Worm (Caenorhabditis elegans) whole organism, L1 larva: ENCODE results near the gene immt-2.

Source experiments
- C34B4.2 ChIP-seq: sonication (generic microtip); optimal IDR thresholded peaks from 2 replicates; lab custom pipeline; 2017; ENCODE audit warnings: mild to moderate bottlenecking, missing genetic modification characterization, missing compliant biosample characterization
- Y116A8C.19 ChIP-seq: sonication (generic microtip); optimal IDR thresholded peaks from 2 replicates; lab custom pipeline; 2016; ENCODE audit warnings: missing compliant biosample characterization, missing genetic modification characterization, borderline replicate concordance
- ama-1 ChIP-seq: fragments of 150-350 bp; optimal IDR thresholded peaks from 2 replicates; lab custom pipeline; 2014
- blmp-1 ChIP-seq: fragments of 150-350 bp; optimal IDR thresholded peaks from 2 replicates; lab custom pipeline; 2014; ENCODE audit warnings: missing biosample characterization, missing genetic modification characterization
- ceh-63 ChIP-seq: fragments of 200-800 bp; sonication (Bioruptor generic); optimal IDR thresholded peaks from 2 replicates; lab custom pipeline; 2018; ENCODE audit warnings: mild to moderate bottlenecking, missing genetic modification characterization, missing compliant biosample characterization
- ceh-82 ChIP-seq, 3 experiments: fragments of 150-350 bp in 1 of 3; sonication (generic microtip) in 2 of 3; optimal IDR thresholded peaks; 2 replicates each; lab custom pipeline; 2014 to 2017; ENCODE audit warnings: missing biosample characterization in 3 of 3, missing genetic modification characterization in 3 of 3
- ces-1 ChIP-seq: fragments of 150-350 bp; optimal IDR thresholded peaks from 2 replicates; lab custom pipeline; 2014; ENCODE audit warnings: missing biosample characterization, missing genetic modification reagents, missing genetic modification characterization
- dpl-1 ChIP-seq, 3 experiments: fragments of 150-350 bp in 2 of 3; sonication (generic microtip) in 1 of 3; optimal IDR thresholded peaks; 2 replicates each; lab custom pipeline; 2014 to 2017; ENCODE audit warnings: missing biosample characterization in 3 of 3, missing genetic modification characterization in 3 of 3, missing genetic modification reagents in 3 of 3
- efl-1 ChIP-seq, 4 experiments: fragments of 150-350 bp; optimal IDR thresholded peaks in 3 of 4; peaks in 1 of 4; 1 replicate in 1 of 4; 2 replicates in 3 of 4; lab custom pipeline; 2014; ENCODE audit warnings: missing biosample characterization in 2 of 4, missing genetic modification characterization in 2 of 4, missing genetic modification reagents in 2 of 4
- egl-27 ChIP-seq, 2 experiments: fragments of 150-350 bp in 1 of 2; sonication (generic microtip); optimal IDR thresholded peaks; 3 replicates each; lab custom pipeline; 2017 to 2018; ENCODE audit warnings: missing biosample characterization in 2 of 2, missing genetic modification characterization in 2 of 2, missing genetic modification reagents in 2 of 2
- elt-2 ChIP-seq: sonication (generic microtip); optimal IDR thresholded peaks from 2 replicates; lab custom pipeline; 2016; ENCODE audit warnings: missing genetic modification characterization, mild to moderate bottlenecking, inconsistent platforms, missing compliant biosample characterization, missing genetic modification reagents
- ets-5 ChIP-seq: fragments of 200-800 bp; sonication (Bioruptor generic); IDR thresholded peaks from 2 replicates; pipeline ENCODE4 v1.3.6; 2022; ENCODE audit warnings: missing genetic modification characterization, missing compliant biosample characterization
- fkh-10 ChIP-seq: sonication (generic microtip); optimal IDR thresholded peaks from 2 replicates; lab custom pipeline; 2017; ENCODE audit warnings: missing biosample characterization, missing genetic modification reagents, missing genetic modification characterization
- fkh-8 ChIP-seq: sonication (generic microtip); optimal IDR thresholded peaks from 2 replicates; lab custom pipeline; 2016; ENCODE audit warnings: mild to moderate bottlenecking, missing genetic modification characterization, missing compliant biosample characterization
- fos-1 ChIP-seq: fragments of 150-350 bp; optimal IDR thresholded peaks from 2 replicates; lab custom pipeline; 2014; ENCODE audit warnings: missing biosample characterization, missing genetic modification characterization
- grh-1 ChIP-seq: fragments of 200-800 bp; sonication (Bioruptor generic); IDR thresholded peaks from 2 replicates; pipeline ENCODE4 v1.3.6; 2022; ENCODE audit warnings: missing genetic modification reagents, missing genetic modification characterization, missing compliant biosample characterization
- hlh-17 ChIP-seq: fragments of 200-800 bp; sonication (Bioruptor generic); optimal IDR thresholded peaks from 2 replicates; lab custom pipeline; 2018; ENCODE audit warnings: missing genetic modification characterization, mild to moderate bottlenecking, missing compliant biosample characterization, moderate library complexity, borderline replicate concordance
- hpl-2 ChIP-seq: fragments of 150-350 bp; optimal IDR thresholded peaks from 2 replicates; lab custom pipeline; 2014; ENCODE audit warnings: missing biosample characterization, missing genetic modification reagents, missing genetic modification characterization
- isw-1 ChIP-seq: fragments of 200-800 bp; sonication (Bioruptor generic); IDR thresholded peaks from 2 replicates; pipeline ENCODE4 v1.3.6; 2022; ENCODE audit warnings: missing genetic modification characterization, missing compliant biosample characterization
- jun-1 ChIP-seq: fragments of 150-350 bp; optimal IDR thresholded peaks from 2 replicates; lab custom pipeline; 2014; ENCODE audit warnings: missing biosample characterization, missing genetic modification reagents, missing genetic modification characterization
- lin-13 ChIP-seq: fragments of 150-350 bp; optimal IDR thresholded peaks from 2 replicates; lab custom pipeline; 2014; ENCODE audit warnings: missing biosample characterization, missing genetic modification reagents, missing genetic modification characterization
- lin-14 ChIP-seq: fragments of 200-800 bp; sonication (Bioruptor generic); optimal IDR thresholded peaks from 2 replicates; lab custom pipeline; 2018; ENCODE audit warnings: mild to moderate bottlenecking, missing genetic modification characterization, moderate library complexity, missing compliant biosample characterization
- lin-15B ChIP-seq: fragments of 150-350 bp; sonication (generic microtip); optimal IDR thresholded peaks from 3 replicates; lab custom pipeline; 2014; ENCODE audit warnings: missing biosample characterization, missing genetic modification characterization
- lin-39 ChIP-seq: fragments of 150-350 bp; optimal IDR thresholded peaks from 2 replicates; lab custom pipeline; 2014; ENCODE audit warnings: missing biosample characterization, missing genetic modification reagents, missing genetic modification characterization
- lir-3 ChIP-seq: sonication (generic microtip); optimal IDR thresholded peaks from 2 replicates; lab custom pipeline; 2016; ENCODE audit warnings: mild to moderate bottlenecking, missing genetic modification characterization, moderate library complexity, missing compliant biosample characterization; ENCODE audit not compliant: poor library complexity
- mab-9 ChIP-seq: fragments of 200-800 bp; sonication (Bioruptor generic); IDR thresholded peaks from 2 replicates; pipeline ENCODE4 v1.3.6; 2022; ENCODE audit warnings: missing genetic modification reagents, missing genetic modification characterization, missing compliant biosample characterization
- mdl-1 ChIP-seq, 2 experiments: fragments of 150-350 bp; optimal IDR thresholded peaks; 2 replicates each; lab custom pipeline; 2014 to 2017; ENCODE audit warnings: missing biosample characterization in 2 of 2, missing genetic modification characterization in 2 of 2, inconsistent platforms in 1 of 2
- mef-2 ChIP-seq: fragments of 150-350 bp; optimal IDR thresholded peaks from 2 replicates; lab custom pipeline; 2014; ENCODE audit warnings: missing biosample characterization, missing genetic modification characterization
- mep-1 ChIP-seq: fragments of 150-350 bp; optimal IDR thresholded peaks from 2 replicates; lab custom pipeline; 2014; ENCODE audit warnings: missing biosample characterization, missing genetic modification characterization
- nhr-11 ChIP-seq: fragments of 150-350 bp; optimal IDR thresholded peaks from 2 replicates; lab custom pipeline; 2014; ENCODE audit warnings: missing biosample characterization, missing genetic modification characterization
- nhr-19 ChIP-seq: fragments of 200-800 bp; sonication (Bioruptor generic); conservative IDR thresholded peaks from 2 replicates; pipeline ENCODE4 v1.3.6; 2022; ENCODE audit warnings: missing genetic modification characterization, missing compliant biosample characterization
- nhr-237 ChIP-seq: fragments of 150-350 bp; optimal IDR thresholded peaks from 2 replicates; lab custom pipeline; 2014; ENCODE audit warnings: missing biosample characterization, missing genetic modification characterization
- nhr-28 ChIP-seq: fragments of 150-350 bp; optimal IDR thresholded peaks from 2 replicates; lab custom pipeline; 2014; ENCODE audit warnings: missing biosample characterization, missing genetic modification characterization
- nhr-71 ChIP-seq: sonication (generic microtip); optimal IDR thresholded peaks from 2 replicates; lab custom pipeline; 2016; ENCODE audit warnings: mild to moderate bottlenecking, missing genetic modification characterization, moderate library complexity, missing compliant biosample characterization
- nhr-76 ChIP-seq: sonication (generic microtip); optimal IDR thresholded peaks from 2 replicates; lab custom pipeline; 2017; ENCODE audit warnings: missing biosample characterization, missing genetic modification characterization
- nhr-77 ChIP-seq: fragments of 150-350 bp; optimal IDR thresholded peaks from 2 replicates; lab custom pipeline; 2014; ENCODE audit warnings: missing biosample characterization, missing genetic modification characterization
- nhr-85 ChIP-seq: sonication (generic microtip); peaks from one replicate; lab custom pipeline; 2016; ENCODE audit warnings: missing genetic modification characterization, inconsistent platforms, missing compliant biosample characterization
- pqm-1 ChIP-seq: sonication (generic microtip); optimal IDR thresholded peaks from 3 replicates; lab custom pipeline; 2017; ENCODE audit warnings: missing biosample characterization, missing genetic modification characterization
- rnt-1 ChIP-seq: sonication (generic microtip); optimal IDR thresholded peaks from 2 replicates; lab custom pipeline; 2016; ENCODE audit warnings: mild to moderate bottlenecking, missing genetic modification characterization, moderate library complexity, missing compliant biosample characterization
- skn-1 ChIP-seq: fragments of 150-350 bp; optimal IDR thresholded peaks from 2 replicates; lab custom pipeline; 2014; ENCODE audit warnings: missing biosample characterization, missing genetic modification characterization
- snu-23 ChIP-seq: sonication (generic microtip); optimal IDR thresholded peaks from 2 replicates; lab custom pipeline; 2016; ENCODE audit warnings: missing genetic modification characterization, missing compliant biosample characterization
- sox-4 ChIP-seq: sonication (generic microtip); optimal IDR thresholded peaks from 2 replicates; lab custom pipeline; 2016; ENCODE audit warnings: missing genetic modification characterization, missing compliant biosample characterization
- sptf-1 ChIP-seq: fragments of 150-350 bp; optimal IDR thresholded peaks from 2 replicates; lab custom pipeline; 2014; ENCODE audit warnings: missing biosample characterization, missing genetic modification characterization
- swsn-7 ChIP-seq: sonication (generic microtip); optimal IDR thresholded peaks from 2 replicates; lab custom pipeline; 2016; ENCODE audit warnings: missing genetic modification characterization, missing compliant biosample characterization
- tbx-2 ChIP-seq: sonication (generic microtip); optimal IDR thresholded peaks from 2 replicates; lab custom pipeline; 2016; ENCODE audit warnings: missing genetic modification characterization, missing compliant biosample characterization
- tlp-1 ChIP-seq: fragments of 150-350 bp; optimal IDR thresholded peaks from 2 replicates; lab custom pipeline; 2014; ENCODE audit warnings: missing biosample characterization, missing genetic modification characterization
- unc-130 ChIP-seq: fragments of 150-350 bp; optimal IDR thresholded peaks from 2 replicates; lab custom pipeline; 2017; ENCODE audit warnings: missing biosample characterization, missing genetic modification characterization, inconsistent platforms
- unc-30 ChIP-seq: sonication (generic microtip); optimal IDR thresholded peaks from 2 replicates; lab custom pipeline; 2017; ENCODE audit warnings: missing biosample characterization, missing genetic modification characterization
- unc-62 ChIP-seq: fragments of 150-350 bp; optimal IDR thresholded peaks from 2 replicates; lab custom pipeline; 2014; ENCODE audit warnings: missing biosample characterization, missing genetic modification reagents, missing genetic modification characterization
- unc-98 ChIP-seq: fragments of 200-800 bp; sonication (Bioruptor generic); IDR thresholded peaks from 2 replicates; pipeline ENCODE4 v1.3.6; 2022; ENCODE audit warnings: missing genetic modification characterization, missing compliant biosample characterization
- zag-1 ChIP-seq: fragments of 150-350 bp; optimal IDR thresholded peaks from 2 replicates; lab custom pipeline; 2014; ENCODE audit warnings: missing biosample characterization, missing genetic modification characterization
- zip-4 ChIP-seq: fragments of 200-800 bp; sonication (Bioruptor generic); optimal IDR thresholded peaks from 2 replicates; lab custom pipeline; 2018; ENCODE audit warnings: mild to moderate bottlenecking, missing genetic modification characterization, moderate library complexity, missing compliant biosample characterization
- ztf-4 ChIP-seq: fragments of 150-350 bp; optimal IDR thresholded peaks from 2 replicates; lab custom pipeline; 2014; ENCODE audit warnings: missing biosample characterization, missing genetic modification characterization

immt-2 gene

ce11 chrV:16794828-16795354 is 5.8 kb downstream of the immt-2 start, which contains the start of the genes ctps-1 and pus-1 (continued):
- peak; percentile 21 for TF ChIP-seq fkh-10 (GFP tag; lab: Kevin White, UChicago)
- peak; percentile 9 for TF ChIP-seq nhr-77 (tag; lab: Kevin White, UChicago)
- no peak for TF ChIP-seq unc-30 (tag; lab: Kevin White, UChicago)
- peak in 1 of 2 experiments; percentile 68 for TF ChIP-seq mdl-1 (tag; optimal IDR thresholded peaks at IDR 0.05; lab: Kevin White, UChicago)
- TF ChIP-seq dpl-1 (GFP tag; optimal IDR thresholded peaks at IDR 0.05; lab: Kevin White, UChicago) = peak; percentile 73 to 83 (median 81)
- peak; percentile 72 for TF ChIP-seq swsn-7
- no peak for TF ChIP-seq nhr-11
- TF ChIP-seq isw-1 = peak; percentile 60
- no peak for TF ChIP-seq lir-3 (tag; lab: Kevin White, UChicago)
- TF ChIP-seq lin-14 = peak; percentile 67
- peak; percentile 53 for TF ChIP-seq unc-130 (tag; lab: Kevin White, UChicago)
- TF ChIP-seq ets-5 = no peak
- peak; percentile 59 for TF ChIP-seq grh-1 (GFP tag; lab: Robert Waterston, UW)
- peak; percentile 67 to 75 (median 70) for TF ChIP-seq ceh-82 (tag; optimal IDR thresholded peaks at IDR 0.05; lab: Kevin White, UChicago)
- TF ChIP-seq mep-1 (tag; lab: Kevin White, UChicago) = peak; percentile 73
- peak; percentile 75 to 81 for TF ChIP-seq efl-1 (optimal IDR thresholded peaks at IDR 0.05; lab: Kevin White, UChicago)
- peak; percentile 82 to 98 for TF ChIP-seq efl-1 (GFP tag; optimal IDR thresholded peaks at IDR 0.05 in 1 of 2; lab: Kevin White, UChicago)
- TF ChIP-seq unc-98 = no peak
- TF ChIP-seq fkh-8 (tag; lab: Kevin White, UChicago) = no peak
- no peak for TF ChIP-seq nhr-28
- TF ChIP-seq ama-1 = peak; percentile 56
- TF ChIP-seq ztf-4 (tag; lab: Kevin White, UChicago) = no peak
- TF ChIP-seq ces-1 = no peak
- TF ChIP-seq lin-15B = peak; percentile 36
- no peak for TF ChIP-seq blmp-1 (tag; lab: Kevin White, UChicago)
- peak; percentile 48 for TF ChIP-seq fos-1
- TF ChIP-seq lin-13 = peak; percentile 70
- TF ChIP-seq zag-1 = no peak
- no peak for TF ChIP-seq Y116A8C.19 (tag; lab: Kevin White, UChicago)
- TF ChIP-seq nhr-71 = no peak
- no peak for TF ChIP-seq sox-4 (tag; lab: Kevin White, UChicago)
- TF ChIP-seq lin-39 = peak; percentile 67
- TF ChIP-seq rnt-1 (tag; lab: Kevin White, UChicago) = no peak
- TF ChIP-seq sptf-1 = no peak
- peak; percentile 81 for TF ChIP-seq nhr-85 (tag; lab: Kevin White, UChicago)
- TF ChIP-seq hlh-17 (GFP tag; lab: Kevin White, UChicago) = no peak
- no peak for TF ChIP-seq zip-4 (GFP tag; lab: Kevin White, UChicago)
- TF ChIP-seq elt-2 (tag; lab: Kevin White, UChicago) = peak; percentile 18
- TF ChIP-seq ceh-63 = no peak
- TF ChIP-seq hpl-2 (GFP tag; lab: Kevin White, UChicago) = peak; percentile 7
- peak; percentile 74 for TF ChIP-seq skn-1
- peak; percentile 33 for TF ChIP-seq jun-1
- no peak for TF ChIP-seq C34B4.2 (tag; lab: Kevin White, UChicago)
- TF ChIP-seq nhr-19 (GFP tag; lab: Robert Waterston, UW) = peak; percentile 78
- no peak for TF ChIP-seq unc-62 (GFP tag; lab: Kevin White, UChicago)
- TF ChIP-seq tlp-1 = no peak
- TF ChIP-seq egl-27 (tag; optimal IDR thresholded peaks at IDR 0.05; lab: Kevin White, UChicago) = no peak
- TF ChIP-seq nhr-76 = no peak
- TF ChIP-seq nhr-237 (tag; lab: Kevin White, UChicago) = no peak
- TF ChIP-seq pqm-1 (tag; lab: Kevin White, UChicago) = no peak
- peak; percentile 73 for TF ChIP-seq mab-9 (GFP tag; lab: Robert Waterston, UW)
- peak; percentile 78 for TF ChIP-seq tbx-2 (tag; lab: Kevin White, UChicago)
- no peak for TF ChIP-seq mef-2 (tag; lab: Kevin White, UChicago)
- TF ChIP-seq snu-23 (GFP tag; lab: Kevin White, UChicago) = peak; percentile 80
